Fruit fly (Drosophila melanogaster) whole organism, embryonic: ENCODE results near the gene CG43760.
A peak's percentile ranks its signal among the peaks of the same experiment; 100 is the strongest.

Experiments
- CG10209 ChIP-seq: fragments of 200-800 bp; sonication (Bioruptor generic); optimal IDR thresholded peaks from 3 replicates; lab custom pipeline; 2017; ENCODE audit warnings: missing biosample characterization, mild to moderate bottlenecking, missing genetic modification characterization, missing genetic modification reagents
- CG11093 ChIP-seq: fragments of 200-800 bp; sonication (Bioruptor generic); IDR thresholded peaks from 3 replicates; pipeline ENCODE4 v1.3.6; 2022; ENCODE audit warnings: missing biosample characterization, missing genetic modification characterization
- CG12155 ChIP-seq: fragments of 200-800 bp; sonication (Bioruptor generic); optimal IDR thresholded peaks from 3 replicates; lab custom pipeline; 2016; ENCODE audit warnings: missing biosample characterization, missing genetic modification characterization
- CG12299 ChIP-seq: fragments of 200-800 bp; sonication (Bioruptor generic); optimal IDR thresholded peaks from 2 replicates; lab custom pipeline; 2018; ENCODE audit warnings: missing biosample characterization, mild to moderate bottlenecking, missing genetic modification characterization
- CG12391 ChIP-seq: fragments of 200-800 bp; sonication (Bioruptor generic); optimal IDR thresholded peaks from 3 replicates; lab custom pipeline; 2018; ENCODE audit warnings: missing biosample characterization, mild to moderate bottlenecking, missing genetic modification characterization, moderate library complexity
- CG13424 ChIP-seq: fragments of 200-800 bp; sonication (Bioruptor generic); optimal IDR thresholded peaks from 2 replicates; lab custom pipeline; 2019; ENCODE audit warnings: missing biosample characterization, mild to moderate bottlenecking, missing genetic modification characterization, moderate library complexity
- CG15601 ChIP-seq: fragments of 200-800 bp; sonication (Bioruptor generic); optimal IDR thresholded peaks from 3 replicates; lab custom pipeline; 2019; ENCODE audit warnings: missing biosample characterization, mild to moderate bottlenecking, missing genetic modification characterization, moderate library complexity
- CG30403 ChIP-seq: fragments of 200-800 bp; sonication (Bioruptor generic); optimal IDR thresholded peaks from 3 replicates; lab custom pipeline; 2016; ENCODE audit warnings: missing biosample characterization, missing genetic modification characterization
- CG31365 ChIP-seq: fragments of 200-800 bp; sonication (Bioruptor generic); optimal IDR thresholded peaks from 2 replicates; lab custom pipeline; 2018; ENCODE audit warnings: missing biosample characterization, mild to moderate bottlenecking, missing genetic modification characterization
- CG4360 ChIP-seq: fragments of 200-800 bp; sonication (Bioruptor generic); IDR thresholded peaks from 2 replicates; pipeline ENCODE4 v1.3.6; 2022; ENCODE audit warnings: missing biosample characterization, missing genetic modification characterization
- CG6765 ChIP-seq: fragments of 200-800 bp; sonication (Bioruptor generic); optimal IDR thresholded peaks from 3 replicates; lab custom pipeline; 2017; ENCODE audit warnings: missing biosample characterization, mild to moderate bottlenecking, missing genetic modification characterization
- CG8359 ChIP-seq: fragments of 200-800 bp; sonication (Bioruptor generic); optimal IDR thresholded peaks from 2 replicates; lab custom pipeline; 2017; ENCODE audit warnings: missing biosample characterization, mild to moderate bottlenecking, missing genetic modification characterization, borderline replicate concordance
- CTCF ChIP-seq: fragments of 200-800 bp; sonication (Bioruptor generic); optimal IDR thresholded peaks from 2 replicates; lab custom pipeline; 2017; ENCODE audit warnings: missing biosample characterization, mild to moderate bottlenecking, missing genetic modification characterization, moderate library complexity
- CkIIα-i1 ChIP-seq: fragments of 200-800 bp; sonication (Bioruptor generic); IDR thresholded peaks from 2 replicates; pipeline ENCODE4 v1.3.6; 2022; ENCODE audit warnings: missing biosample characterization, missing genetic modification characterization
- Dref ChIP-seq: fragments of 200-800 bp; sonication (Bioruptor generic); IDR thresholded peaks from 2 replicates; pipeline ENCODE4 v1.3.6; 2022; ENCODE audit warnings: missing biosample characterization, missing genetic modification characterization
- Ets65A ChIP-seq: fragments of 200-800 bp; sonication (Bioruptor generic); peaks from one replicate; lab custom pipeline; 2016; ENCODE audit warnings: missing biosample characterization, missing genetic modification characterization
- HLHmδ ChIP-seq: fragments of 200-800 bp; sonication (Bioruptor generic); optimal IDR thresholded peaks from 2 replicates; lab custom pipeline; 2018; ENCODE audit warnings: missing biosample characterization, mild to moderate bottlenecking, missing genetic modification characterization, moderate library complexity
- Hey ChIP-seq: fragments of 200-800 bp; sonication (Bioruptor generic); optimal IDR thresholded peaks from 3 replicates; lab custom pipeline; 2018; ENCODE audit warnings: missing biosample characterization, mild to moderate bottlenecking, missing genetic modification characterization
- Hr3 ChIP-seq: fragments of 200-800 bp; sonication (Bioruptor generic); optimal IDR thresholded peaks from 3 replicates; lab custom pipeline; 2016; ENCODE audit warnings: missing biosample characterization, missing genetic modification characterization
- Jarid2 ChIP-seq: fragments of 200-800 bp; sonication (Bioruptor generic); optimal IDR thresholded peaks from 3 replicates; lab custom pipeline; 2017; ENCODE audit warnings: mild to moderate bottlenecking, missing biosample characterization, missing genetic modification reagents, missing genetic modification characterization
- MESR4 ChIP-seq: fragments of 200-800 bp; sonication (Bioruptor generic); optimal IDR thresholded peaks from 2 replicates; lab custom pipeline; 2018; ENCODE audit warnings: missing biosample characterization, mild to moderate bottlenecking, missing genetic modification characterization, moderate library complexity
- Meics ChIP-seq: fragments of 200-800 bp; sonication (Bioruptor generic); optimal IDR thresholded peaks from 2 replicates; lab custom pipeline; 2017; ENCODE audit warnings: missing biosample characterization, mild to moderate bottlenecking, missing genetic modification characterization
- ab ChIP-seq: fragments of 200-800 bp; sonication (Bioruptor generic); optimal IDR thresholded peaks from 2 replicates; lab custom pipeline; 2016; ENCODE audit warnings: missing biosample characterization, missing genetic modification characterization
- abd-A ChIP-seq: fragments of 200-800 bp; sonication (Bioruptor generic); optimal IDR thresholded peaks from 3 replicates; lab custom pipeline; 2019; ENCODE audit warnings: missing biosample characterization, mild to moderate bottlenecking, missing genetic modification characterization, moderate library complexity
- az2 ChIP-seq: fragments of 200-800 bp; sonication (Bioruptor generic); optimal IDR thresholded peaks from 3 replicates; lab custom pipeline; 2016; ENCODE audit warnings: missing biosample characterization, missing genetic modification characterization
- dan ChIP-seq: fragments of 200-800 bp; sonication (Bioruptor generic); IDR thresholded peaks from 2 replicates; pipeline ENCODE4 v1.3.6; 2022; ENCODE audit warnings: missing biosample characterization, missing genetic modification characterization
- danr ChIP-seq: fragments of 200-800 bp; sonication (Bioruptor generic); IDR thresholded peaks from 2 replicates; pipeline ENCODE4 v1.3.6; 2022; ENCODE audit warnings: missing biosample characterization, missing genetic modification characterization
- dmrt99B ChIP-seq: fragments of 200-800 bp; sonication (Bioruptor generic); optimal IDR thresholded peaks from 2 replicates; lab custom pipeline; 2018; ENCODE audit warnings: missing biosample characterization, mild to moderate bottlenecking, missing genetic modification characterization, moderate library complexity
- dysf ChIP-seq: fragments of 200-800 bp; sonication (Bioruptor generic); IDR thresholded peaks from 3 replicates; pipeline ENCODE4 v1.3.6; 2022; ENCODE audit warnings: missing biosample characterization, missing genetic modification characterization
- emc ChIP-seq: fragments of 200-800 bp; sonication (Bioruptor generic); optimal IDR thresholded peaks from 2 replicates; lab custom pipeline; 2016; ENCODE audit warnings: missing biosample characterization, missing genetic modification characterization
- eyg ChIP-seq: fragments of 200-800 bp; sonication (Bioruptor generic); optimal IDR thresholded peaks from 3 replicates; lab custom pipeline; 2016; ENCODE audit warnings: missing biosample characterization, missing genetic modification characterization
- gt ChIP-seq: fragments of 200-800 bp; sonication (Bioruptor generic); IDR thresholded peaks from 2 replicates; pipeline ENCODE4 v1.3.6; 2022; ENCODE audit warnings: missing biosample characterization, missing genetic modification characterization
- ken ChIP-seq: fragments of 200-800 bp; sonication (Bioruptor generic); IDR thresholded peaks from 3 replicates; pipeline ENCODE4 v1.3.6; 2022; ENCODE audit warnings: missing biosample characterization, missing genetic modification characterization
- klu ChIP-seq: fragments of 200-800 bp; sonication (Bioruptor generic); IDR thresholded peaks from 2 replicates; pipeline ENCODE4 v1.3.6; 2022; ENCODE audit warnings: missing biosample characterization, missing genetic modification characterization
- lbe ChIP-seq: fragments of 200-800 bp; sonication (Bioruptor generic); optimal IDR thresholded peaks from 2 replicates; lab custom pipeline; 2016; ENCODE audit warnings: missing biosample characterization, mild to moderate bottlenecking, missing genetic modification characterization
- nom ChIP-seq: fragments of 200-800 bp; sonication (Bioruptor generic); optimal IDR thresholded peaks from 2 replicates; lab custom pipeline; 2017; ENCODE audit warnings: missing biosample characterization, missing genetic modification characterization, mild to moderate bottlenecking, moderate library complexity, missing genetic modification reagents
- ttk ChIP-seq: fragments of 200-800 bp; sonication (Bioruptor generic); IDR thresholded peaks from 2 replicates; pipeline ENCODE4 v2.1.2; 2022; ENCODE audit warnings: missing biosample characterization, missing genetic modification characterization
- tx ChIP-seq: fragments of 200-800 bp; sonication (Bioruptor generic); optimal IDR thresholded peaks from 2 replicates; lab custom pipeline; 2016; ENCODE audit warnings: missing biosample characterization, missing genetic modification characterization
- vnd ChIP-seq: fragments of 200-800 bp; sonication (Bioruptor generic); IDR thresholded peaks from 3 replicates; pipeline ENCODE4 v1.3.6; 2022; ENCODE audit warnings: missing biosample characterization, missing genetic modification characterization; ENCODE audit not compliant: partially characterized antibody
- yki ChIP-seq: fragments of >200 bp; optimal IDR thresholded peaks from 3 replicates; lab custom pipeline; 2018
- zen2 ChIP-seq: fragments of 200-800 bp; sonication (Bioruptor generic); IDR thresholded peaks from 3 replicates; pipeline ENCODE4 v1.3.6; 2022; ENCODE audit warnings: missing biosample characterization, missing genetic modification characterization; ENCODE audit not compliant: partially characterized antibody

The CG43760 gene

dm6 chr2L:15776752-15777151, at the start of gene CG43760:
TSS of gene CG43760 (minus strand) at chr2L:15776852.
- TF ChIP-seq HLHmδ (GFP tag; lab: Kevin White, UChicago): no peak
- TF ChIP-seq CG11093 (GFP tag; lab: Robert Waterston, UW): no peak
- no peak for TF ChIP-seq danr (GFP tag; lab: Robert Waterston, UW)
- TF ChIP-seq eyg (GFP tag; lab: Kevin White, UChicago): no peak
- TF ChIP-seq ab (GFP tag; lab: Kevin White, UChicago): no peak
- TF ChIP-seq CG31365 (tag; lab: Kevin White, UChicago): no peak
- no peak for TF ChIP-seq ken (GFP tag; lab: Robert Waterston, UW)

dm6 chr2L:15812041-15812440, 35.4 kb upstream of the CG43760 start, which contains the start of gene CG42876:
TSS of gene CG42876 (minus strand) at chr2L:15812141.
- TF ChIP-seq CG12391 (no peak), klu (GFP tag; lab: Robert Waterston, UW) (no peak), az2 (no peak), dysf (GFP tag; lab: Robert Waterston, UW) (no peak), CG12155 (GFP tag; lab: Kevin White, UChicago) (no peak), Ets65A (GFP tag; lab: Kevin White, UChicago) (no peak), Meics (GFP tag; lab: Kevin White, UChicago) (no peak), CG6765 (no peak), MESR4 (GFP tag; lab: Kevin White, UChicago) (no peak), CG4360 (GFP tag; lab: Robert Waterston, UW) (no peak), Hey (tag; lab: Kevin White, UChicago) (no peak), gt (GFP tag; lab: Robert Waterston, UW) (no peak), tx (GFP tag; lab: Kevin White, UChicago) (no peak), nom (GFP tag; lab: Kevin White, UChicago) (no peak)

dm6 chr2L:15796300-15796699, 19.6 kb upstream of the CG43760 start:
- TF ChIP-seq CG15601 (tag; lab: Kevin White, UChicago) (no peak), abd-A (peak; percentile 90)

- no peak for TF ChIP-seq yki (lab: Kevin White, UChicago)
- no peak for TF ChIP-seq CG8359
- TF ChIP-seq ttk: no peak
- no peak for TF ChIP-seq Jarid2 (GFP tag; lab: Kevin White, UChicago)
- no peak for TF ChIP-seq dmrt99B (tag; lab: Kevin White, UChicago)
- TF ChIP-seq Meics (GFP tag; lab: Kevin White, UChicago): no peak
- no peak for TF ChIP-seq Dref (GFP tag; lab: Robert Waterston, UW)
Measured at dm6 chr2L:15783785-15784184, 7.1 kb upstream of the CG43760 start, which contains the start of gene t-Grip91. TSS of gene t-Grip91 (plus strand) at chr2L:15784085.

dm6 chr2L:15782996-15783395, 6.3 kb upstream of the CG43760 start:
- TF ChIP-seq CTCF (GFP tag; lab: Kevin White, UChicago) (peak; percentile 73), vnd (no peak)

DNA sequence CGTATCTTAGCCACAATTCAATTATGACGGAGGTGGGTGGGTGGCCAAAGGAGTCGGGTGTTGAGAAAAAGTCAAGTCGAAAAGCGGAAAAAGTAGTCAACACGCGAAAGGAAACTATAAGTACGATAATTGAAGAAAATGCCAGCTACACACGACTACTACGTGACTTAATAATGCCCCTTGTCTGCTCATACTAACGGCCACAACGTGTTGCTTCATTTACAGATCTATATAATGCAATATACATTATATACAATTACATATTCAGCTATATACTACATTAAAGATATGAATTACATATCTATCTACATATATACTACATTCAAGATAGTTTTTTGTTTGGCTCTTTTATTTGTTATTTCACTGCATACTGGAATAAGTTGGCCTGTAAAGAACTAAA, 3.6 kb downstream of the CG43760 start, which contains the start of gene CG31826:
CG31826 (minus strand) TSS at position 101 of the 400 bp plus-strand sequence.
- no peak for TF ChIP-seq CG12299
- TF ChIP-seq CG30403 (GFP tag; lab: Kevin White, UChicago): no peak
- no peak for TF ChIP-seq CkIIα-i1 (GFP tag; lab: Robert Waterston, UW)
- no peak for TF ChIP-seq zen2
- no peak for TF ChIP-seq CG10209 (GFP tag; lab: Kevin White, UChicago)
- TF ChIP-seq lbe (GFP tag; lab: Kevin White, UChicago): no peak
- no peak for TF ChIP-seq Hr3 (GFP tag; lab: Kevin White, UChicago)
- no peak for TF ChIP-seq CG13424 (tag; lab: Kevin White, UChicago)
- no peak for TF ChIP-seq emc (GFP tag; lab: Kevin White, UChicago)
- TF ChIP-seq dan (GFP tag; lab: Robert Waterston, UW): no peak
